Worm (Caenorhabditis elegans) whole organism, late embryonic: Measurements from ENCODE around the gene C16C4.1.

Experiments
- F13H6.1 ChIP-seq: sonication (generic microtip); optimal IDR thresholded peaks from 2 replicates; lab custom pipeline; 2016; ENCODE audit warnings: missing genetic modification characterization, missing compliant biosample characterization
- K09A11.1 ChIP-seq: sonication (generic microtip); optimal IDR thresholded peaks from 2 replicates; lab custom pipeline; 2017; ENCODE audit warnings: antibody characterized with exemption, mild to moderate bottlenecking, missing genetic modification characterization, missing compliant biosample characterization; ENCODE audit not compliant: insufficient read depth
- Y22D7AL.16 ChIP-seq: sonication (generic microtip); optimal IDR thresholded peaks from 2 replicates; lab custom pipeline; 2016; ENCODE audit warnings: missing genetic modification characterization, missing compliant biosample characterization
- ceh-14 ChIP-seq: sonication (generic microtip); optimal IDR thresholded peaks from 2 replicates; lab custom pipeline; 2016; ENCODE audit warnings: missing genotype, missing genetic modification characterization, missing compliant biosample characterization
- ceh-24 ChIP-seq: sonication (generic microtip); optimal IDR thresholded peaks from 2 replicates; lab custom pipeline; 2016; ENCODE audit warnings: mild to moderate bottlenecking, missing genetic modification characterization, missing compliant biosample characterization
- ceh-30 ChIP-seq: fragments of 150-350 bp; optimal IDR thresholded peaks from 2 replicates; lab custom pipeline; 2014; ENCODE audit warnings: missing biosample characterization, missing genetic modification characterization
- ceh-48 ChIP-seq: sonication (generic microtip); optimal IDR thresholded peaks from 2 replicates; lab custom pipeline; 2016; ENCODE audit warnings: missing genetic modification characterization, inconsistent platforms, missing compliant biosample characterization
- ceh-6 ChIP-seq: fragments of 200-800 bp; sonication (Bioruptor generic); optimal IDR thresholded peaks from 2 replicates; lab custom pipeline; 2018; ENCODE audit warnings: mild to moderate bottlenecking, missing genetic modification characterization, missing compliant biosample characterization
- ceh-9 ChIP-seq: sonication (generic microtip); optimal IDR thresholded peaks from 2 replicates; lab custom pipeline; 2016; ENCODE audit warnings: mild to moderate bottlenecking, missing genetic modification characterization, inconsistent platforms, missing compliant biosample characterization
- elt-2 ChIP-seq: sonication (generic microtip); optimal IDR thresholded peaks from 2 replicates; lab custom pipeline; 2016; ENCODE audit warnings: missing genetic modification reagents, missing genetic modification characterization, missing compliant biosample characterization
- ets-4 ChIP-seq: sonication (generic microtip); optimal IDR thresholded peaks from 2 replicates; lab custom pipeline; 2016; ENCODE audit warnings: missing genetic modification characterization, missing compliant biosample characterization
- fax-1 ChIP-seq: sonication (generic microtip); optimal IDR thresholded peaks from 2 replicates; lab custom pipeline; 2016; ENCODE audit warnings: missing genotype, missing genetic modification characterization, missing compliant biosample characterization
- fkh-10 ChIP-seq: fragments of 150-350 bp; optimal IDR thresholded peaks from 2 replicates; lab custom pipeline; 2014; ENCODE audit warnings: missing biosample characterization, missing genetic modification reagents, missing genetic modification characterization
- fkh-6 ChIP-seq: sonication (generic microtip); optimal IDR thresholded peaks from 2 replicates; lab custom pipeline; 2016; ENCODE audit warnings: missing genetic modification characterization, missing compliant biosample characterization
- hlh-15 ChIP-seq: sonication (generic microtip); optimal IDR thresholded peaks from 2 replicates; lab custom pipeline; 2016; ENCODE audit warnings: missing genetic modification characterization, missing compliant biosample characterization
- hlh-30 ChIP-seq: sonication (generic microtip); optimal IDR thresholded peaks from 2 replicates; lab custom pipeline; 2017; ENCODE audit warnings: antibody characterized with exemption, missing genetic modification characterization, missing compliant biosample characterization; ENCODE audit not compliant: insufficient read depth
- lim-6 ChIP-seq: sonication (generic microtip); optimal IDR thresholded peaks from 2 replicates; lab custom pipeline; 2016; ENCODE audit warnings: missing genetic modification characterization, missing compliant biosample characterization
- madf-2 ChIP-seq: sonication (generic microtip); optimal IDR thresholded peaks from 2 replicates; lab custom pipeline; 2017; ENCODE audit warnings: missing genetic modification characterization, missing compliant biosample characterization
- mec-3 ChIP-seq: sonication (generic microtip); optimal IDR thresholded peaks from 2 replicates; lab custom pipeline; 2016; ENCODE audit warnings: borderline replicate concordance, missing genetic modification characterization, missing compliant biosample characterization
- nfya-1 ChIP-seq: sonication (generic microtip); optimal IDR thresholded peaks from 2 replicates; lab custom pipeline; 2017; ENCODE audit warnings: missing genetic modification characterization, mild to moderate bottlenecking, missing compliant biosample characterization, antibody characterized with exemption, moderate library complexity
- nhr-11 ChIP-seq: fragments of 150-350 bp; optimal IDR thresholded peaks from 2 replicates; lab custom pipeline; 2014; ENCODE audit warnings: missing biosample characterization, missing genetic modification characterization
- npax-4 ChIP-seq: sonication (generic microtip); optimal IDR thresholded peaks from 2 replicates; lab custom pipeline; 2016; ENCODE audit warnings: missing genetic modification characterization, missing compliant biosample characterization
- odd-2 ChIP-seq: sonication (generic microtip); optimal IDR thresholded peaks from 2 replicates; lab custom pipeline; 2017; ENCODE audit warnings: antibody characterized with exemption, mild to moderate bottlenecking, missing genetic modification characterization, missing compliant biosample characterization
- pag-3 ChIP-seq: sonication (generic microtip); optimal IDR thresholded peaks from 2 replicates; lab custom pipeline; 2016; ENCODE audit warnings: missing compliant biosample characterization, missing genetic modification characterization, borderline replicate concordance
- pax-1 ChIP-seq: fragments of 150-350 bp; optimal IDR thresholded peaks from 2 replicates; lab custom pipeline; 2014; ENCODE audit warnings: missing biosample characterization, missing genetic modification characterization
- pha-2 ChIP-seq: sonication (generic microtip); optimal IDR thresholded peaks from 2 replicates; lab custom pipeline; 2017; ENCODE audit warnings: mild to moderate bottlenecking, missing genetic modification characterization, missing compliant biosample characterization
- sox-2 ChIP-seq: fragments of 200-800 bp; sonication (Bioruptor generic); IDR thresholded peaks from 2 replicates; pipeline ENCODE4 v1.3.6; 2022; ENCODE audit warnings: missing genetic modification reagents, missing genetic modification characterization, missing compliant biosample characterization
- syd-9 ChIP-seq: sonication (generic microtip); optimal IDR thresholded peaks from 2 replicates; lab custom pipeline; 2016; ENCODE audit warnings: mild to moderate bottlenecking, missing genetic modification characterization, moderate library complexity, missing compliant biosample characterization
- tbx-7 ChIP-seq: sonication (generic microtip); optimal IDR thresholded peaks from 2 replicates; lab custom pipeline; 2016; ENCODE audit warnings: missing genotype, missing genetic modification characterization, missing compliant biosample characterization
- unc-3 ChIP-seq, 2 experiments: fragments of 200-800 bp in 1 of 2; sonication (Bioruptor generic) in 1 of 2; sonication (generic microtip) in 1 of 2; conservative IDR thresholded peaks in 1 of 2; optimal IDR thresholded peaks in 1 of 2; 2 replicates each; pipeline versions ENCODE4 v1.3.6 to Lab custom; 2016 to 2022; ENCODE audit warnings: missing compliant biosample characterization in 2 of 2, missing genetic modification characterization in 2 of 2, missing genetic modification reagents in 1 of 2
- unc-55 ChIP-seq: sonication (generic microtip); optimal IDR thresholded peaks from 2 replicates; lab custom pipeline; 2017; ENCODE audit warnings: missing biosample characterization, missing genetic modification reagents, missing genetic modification characterization
- unc-86 ChIP-seq: sonication (generic microtip); optimal IDR thresholded peaks from 2 replicates; lab custom pipeline; 2016; ENCODE audit warnings: missing genetic modification characterization, missing compliant biosample characterization
- ztf-16 ChIP-seq: sonication (generic microtip); optimal IDR thresholded peaks from 2 replicates; lab custom pipeline; 2017; ENCODE audit warnings: missing genetic modification characterization, missing compliant biosample characterization

Gene C16C4.1

DNA sequence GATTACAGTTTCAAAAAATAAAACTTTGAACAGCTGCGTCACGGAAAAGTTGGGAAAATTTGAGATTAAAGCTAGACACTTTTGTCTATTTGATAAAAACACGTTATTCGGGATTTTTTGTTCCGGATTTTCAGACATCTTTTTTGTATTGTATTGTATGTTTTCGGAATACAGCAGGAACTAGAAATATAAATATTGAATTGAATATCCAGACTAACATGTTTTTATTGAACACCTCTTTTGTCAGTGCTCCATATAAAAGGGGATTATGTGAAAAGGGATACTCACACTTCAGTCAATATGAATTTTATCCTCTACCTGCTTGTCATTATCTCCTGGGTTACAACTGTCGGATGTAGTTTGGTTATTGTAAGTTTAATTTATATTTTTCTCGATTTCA, at the start of gene C16C4.1:
TSS of gene C16C4.1 (plus strand) at position 301 of the 400 bp plus-strand sequence.
- no peak for TF ChIP-seq hlh-15
- no peak for TF ChIP-seq fkh-10 (GFP tag; lab: Kevin White, UChicago)
- TF ChIP-seq F13H6.1 (tag; lab: Kevin White, UChicago) = no peak
- TF ChIP-seq hlh-30 = no peak
- TF ChIP-seq tbx-7 (tag; lab: Kevin White, UChicago) = no peak
- TF ChIP-seq K09A11.1 = no peak
- TF ChIP-seq ceh-48 (tag; lab: Kevin White, UChicago) = no peak
- TF ChIP-seq fkh-6 = no peak
- no peak for TF ChIP-seq Y22D7AL.16 (tag; lab: Kevin White, UChicago)
- TF ChIP-seq pag-3 (tag; lab: Kevin White, UChicago) = no peak
- TF ChIP-seq sox-2 (GFP tag; lab: Robert Waterston, UW) = no peak
- TF ChIP-seq npax-4 (tag; lab: Kevin White, UChicago) = no peak
- no peak for TF ChIP-seq unc-3 (GFP tag; conservative IDR thresholded peaks at IDR 0.05; lab: Robert Waterston, UW)
- TF ChIP-seq unc-3 (tag; optimal IDR thresholded peaks at IDR 0.05; lab: Kevin White, UChicago) = no peak
- no peak for TF ChIP-seq fax-1 (tag; lab: Kevin White, UChicago)
- TF ChIP-seq mec-3 (tag; lab: Kevin White, UChicago) = no peak
- no peak for TF ChIP-seq pha-2 (tag; lab: Kevin White, UChicago)
- TF ChIP-seq ceh-14 = no peak
- no peak for TF ChIP-seq madf-2 (tag; lab: Kevin White, UChicago)

DNA sequence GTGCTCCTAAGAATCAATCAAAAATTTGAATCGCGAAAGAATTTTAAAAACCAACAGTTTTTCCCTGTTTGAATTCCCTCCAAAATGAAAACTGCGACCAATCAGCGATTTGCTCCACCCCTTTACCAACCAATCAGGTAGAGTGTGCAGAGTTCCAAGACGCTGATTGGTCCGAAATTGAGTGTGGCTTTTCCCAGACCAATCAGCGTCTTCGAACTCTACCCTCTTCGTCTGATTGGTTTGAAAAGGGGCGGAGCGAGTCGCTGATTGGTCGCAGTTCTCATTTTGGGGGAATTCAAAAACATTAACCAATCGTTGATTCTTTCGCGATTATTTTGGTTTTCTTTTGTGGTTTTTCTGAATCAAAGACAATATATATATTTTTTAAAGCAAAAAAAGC, 49.5 kb upstream of the C16C4.1 start:
- TF ChIP-seq elt-2 (tag; lab: Kevin White, UChicago) = no peak
- TF ChIP-seq nfya-1 (tag; lab: Kevin White, UChicago) = peak; percentile 78
- TF ChIP-seq pag-3 (tag; lab: Kevin White, UChicago) = no peak
- TF ChIP-seq fax-1 (tag; lab: Kevin White, UChicago) = no peak

DNA sequence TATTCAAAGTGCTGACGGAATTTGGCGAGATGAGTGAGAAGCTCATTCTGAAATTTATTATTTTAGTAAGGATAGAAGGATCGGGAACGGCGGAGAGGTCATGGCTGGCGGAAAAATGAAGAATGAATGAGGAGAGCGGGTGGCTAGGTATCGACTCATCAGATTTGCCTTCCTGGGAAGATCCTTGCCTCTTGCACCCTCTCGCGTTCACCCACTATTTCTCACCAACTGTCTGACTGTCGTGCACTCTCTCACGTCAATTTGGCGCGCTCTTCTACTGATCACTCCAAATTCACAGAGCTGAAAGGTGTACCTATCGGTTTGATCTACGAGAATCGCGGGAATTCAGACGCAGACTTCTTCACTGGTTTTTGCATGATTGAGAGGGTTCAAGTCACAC, 45.9 kb upstream of the C16C4.1 start, which contains the start of gene fbxb-97:
TSS of gene fbxb-97 (minus strand) at position 53 of the 400 bp plus-strand sequence.
- TF ChIP-seq odd-2 (tag; lab: Kevin White, UChicago) (no peak), ceh-30 (tag; lab: Kevin White, UChicago) (no peak), nhr-11 (no peak), ztf-16 (tag; lab: Kevin White, UChicago) (no peak), unc-55 (GFP tag; lab: Kevin White, UChicago) (no peak), syd-9 (tag; lab: Kevin White, UChicago) (no peak), pax-1 (no peak), nfya-1 (tag; lab: Kevin White, UChicago) (no peak), ceh-6 (GFP tag; lab: Kevin White, UChicago) (no peak)

DNA sequence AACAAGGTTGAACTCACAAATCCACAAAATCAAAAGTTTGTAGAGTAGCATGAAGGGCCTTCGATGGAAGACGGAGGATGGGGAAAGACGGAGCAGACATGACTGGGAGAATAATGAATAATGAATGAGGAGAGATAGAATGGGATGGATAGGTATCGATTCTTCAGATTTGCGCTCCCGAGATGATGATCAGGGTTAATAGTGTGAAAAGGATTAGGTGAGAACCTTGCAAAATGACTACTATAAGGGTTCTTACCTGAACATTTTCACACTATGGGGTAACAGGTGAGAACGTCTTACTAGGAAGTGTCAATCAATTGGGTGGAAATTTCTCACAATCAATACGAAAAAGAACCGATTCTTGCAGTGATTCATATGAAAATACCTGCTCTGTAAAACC, 43.7 kb upstream of the C16C4.1 start, which contains the start of gene fbxb-96:
TSS of gene fbxb-96 (minus strand) at position 101 of the 400 bp plus-strand sequence.
- TF ChIP-seq F13H6.1 (tag; lab: Kevin White, UChicago) (no peak), elt-2 (tag; lab: Kevin White, UChicago) (no peak), pag-3 (tag; lab: Kevin White, UChicago) (no peak), ets-4 (no peak), fkh-6 (no peak), K09A11.1 (no peak), unc-86 (tag; lab: Kevin White, UChicago) (no peak), ceh-9 (tag; lab: Kevin White, UChicago) (no peak), mec-3 (tag; lab: Kevin White, UChicago) (no peak)

DNA sequence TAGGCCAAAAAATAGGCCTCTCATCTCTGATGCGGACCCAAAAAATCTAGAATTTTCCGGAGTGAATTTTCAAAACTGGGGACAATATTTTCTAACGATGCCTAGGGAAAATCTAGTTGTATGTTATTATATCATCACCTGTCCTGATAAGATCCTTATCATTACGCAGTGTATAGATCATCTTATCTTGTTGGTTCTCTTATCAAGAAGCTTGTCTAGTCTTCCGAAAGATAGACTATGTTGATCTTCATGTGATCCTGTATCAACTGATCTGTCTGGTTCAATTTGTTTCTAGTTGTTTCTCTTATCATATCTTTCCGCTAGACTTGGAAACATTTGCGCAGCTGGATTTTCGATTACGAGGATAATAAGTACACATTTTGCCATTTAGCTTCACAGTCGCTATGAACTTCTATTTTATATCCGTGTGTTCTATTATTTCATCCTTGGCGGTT, 43.1 kb upstream of the C16C4.1 start, which contains the start of gene C52E2.3:
TSS of gene C52E2.3 (plus strand) at position 405 of the 455 bp plus-strand sequence.
- TF ChIP-seq unc-55 (GFP tag; lab: Kevin White, UChicago) (no peak), hlh-30 (no peak), elt-2 (tag; lab: Kevin White, UChicago) (peak; percentile 89), pha-2 (tag; lab: Kevin White, UChicago) (no peak), lim-6 (tag; lab: Kevin White, UChicago) (no peak), ceh-24 (tag; lab: Kevin White, UChicago) (no peak)
